Worm (Caenorhabditis elegans): ENCODE data around the gene F09B9.4.

- TF ChIP-seq flt-1 (GFP tag; IDR thresholded peaks at IDR 0.05) (no peak), tab-1 (GFP tag; IDR thresholded peaks at IDR 0.05) (no peak), T22C8.4 (GFP tag; IDR thresholded peaks at IDR 0.05) (no peak), ztf-29 (GFP tag; IDR thresholded peaks at IDR 0.05) (no peak), med-1 (GFP tag; optimal IDR thresholded peaks at IDR 0.05; ENCODE audit: insufficient read depth) (no peak), ref-1 (GFP tag; conservative IDR thresholded peaks at IDR 0.05) (no peak), cog-1 (tag; optimal IDR thresholded peaks at IDR 0.05) (no peak), klf-2 (GFP tag; conservative IDR thresholded peaks at IDR 0.05) (no peak)
Measured at ce11 chrX:10147236-10147635, 13.2 kb upstream of the F09B9.4 start.
